Fruit fly (Drosophila melanogaster) whole organism, embryonic: ENCODE data around the gene Rim2.

Experiments
- Abd-B ChIP-seq: fragments of 200-800 bp; sonication (Bioruptor generic); optimal IDR thresholded peaks from 2 replicates; lab custom pipeline; 2018; ENCODE audit warnings: missing biosample characterization, mild to moderate bottlenecking, missing genetic modification characterization, moderate library complexity
- Bteb2 ChIP-seq: fragments of 200-800 bp; sonication (Bioruptor generic); optimal IDR thresholded peaks from 2 replicates; lab custom pipeline; 2016; ENCODE audit warnings: missing biosample characterization, missing genetic modification characterization
- CG10321 ChIP-seq: fragments of 200-800 bp; sonication (Bioruptor generic); IDR thresholded peaks from 2 replicates; pipeline ENCODE4 v1.3.6; 2022; ENCODE audit warnings: missing biosample characterization, missing genetic modification characterization
- CG10462 ChIP-seq: fragments of 200-800 bp; sonication (Bioruptor generic); optimal IDR thresholded peaks from 2 replicates; lab custom pipeline; 2016; ENCODE audit warnings: missing biosample characterization, missing genetic modification characterization
- CG11085 ChIP-seq: fragments of 200-800 bp; sonication (Bioruptor generic); IDR thresholded peaks from 2 replicates; pipeline ENCODE4 v1.3.6; 2022; ENCODE audit warnings: missing biosample characterization, missing genetic modification characterization
- CG11696 ChIP-seq: fragments of 200-800 bp; sonication (Bioruptor generic); IDR thresholded peaks from 2 replicates; pipeline ENCODE4 v1.3.6; 2022; ENCODE audit warnings: missing biosample characterization, missing genetic modification characterization
- CG11723 ChIP-seq: fragments of 200-800 bp; sonication (Bioruptor generic); optimal IDR thresholded peaks from 2 replicates; lab custom pipeline; 2017; ENCODE audit warnings: missing biosample characterization, mild to moderate bottlenecking, missing genetic modification characterization
- CG12155 ChIP-seq: fragments of 200-800 bp; sonication (Bioruptor generic); optimal IDR thresholded peaks from 3 replicates; lab custom pipeline; 2016; ENCODE audit warnings: missing biosample characterization, missing genetic modification characterization
- CG14014 ChIP-seq: fragments of 200-800 bp; sonication (Bioruptor generic); IDR thresholded peaks from 2 replicates; pipeline ENCODE4 v1.3.6; 2022; ENCODE audit warnings: missing biosample characterization, missing genetic modification characterization
- CG17568 ChIP-seq: fragments of 200-800 bp; sonication (Bioruptor generic); optimal IDR thresholded peaks from 2 replicates; lab custom pipeline; 2018; ENCODE audit warnings: missing biosample characterization, mild to moderate bottlenecking, missing genetic modification characterization, moderate library complexity
- CG18619 ChIP-seq: fragments of 200-800 bp; sonication (Bioruptor generic); optimal IDR thresholded peaks from 3 replicates; lab custom pipeline; 2017; ENCODE audit warnings: missing biosample characterization, mild to moderate bottlenecking, missing genetic modification characterization
- CG18764 ChIP-seq: fragments of 200-800 bp; sonication (Bioruptor generic); optimal IDR thresholded peaks from 3 replicates; lab custom pipeline; 2016; ENCODE audit warnings: missing biosample characterization, missing genetic modification characterization
- CG2199 ChIP-seq: fragments of 200-800 bp; sonication (Bioruptor generic); IDR thresholded peaks from 3 replicates; pipeline ENCODE4 v1.3.6; 2022; ENCODE audit warnings: missing biosample characterization, missing genetic modification characterization
- CG31441 ChIP-seq: fragments of 200-800 bp; sonication (Bioruptor generic); IDR thresholded peaks from 2 replicates; pipeline ENCODE4 v1.3.6; 2022; ENCODE audit warnings: missing biosample characterization, missing genetic modification characterization
- CG32772 ChIP-seq: fragments of 200-800 bp; sonication (Bioruptor generic); IDR thresholded peaks from 2 replicates; pipeline ENCODE4 v1.3.6; 2022; ENCODE audit warnings: missing biosample characterization, missing genetic modification characterization
- CG3407 ChIP-seq: fragments of 200-800 bp; sonication (Bioruptor generic); optimal IDR thresholded peaks from 2 replicates; lab custom pipeline; 2018; ENCODE audit warnings: missing biosample characterization, mild to moderate bottlenecking, missing genetic modification characterization
- CG42726 ChIP-seq: fragments of 200-800 bp; sonication (Bioruptor generic); IDR thresholded peaks from 2 replicates; pipeline ENCODE4 v1.3.6; 2022; ENCODE audit warnings: missing biosample characterization, missing genetic modification characterization; ENCODE audit not compliant: partially characterized antibody
- CG4404 ChIP-seq: fragments of 200-800 bp; sonication (Bioruptor generic); IDR thresholded peaks from 2 replicates; pipeline ENCODE4 v1.3.6; 2022; ENCODE audit warnings: missing biosample characterization, missing genetic modification characterization
- CG7928 ChIP-seq: fragments of 200-800 bp; sonication (Bioruptor generic); optimal IDR thresholded peaks from 2 replicates; lab custom pipeline; 2017; ENCODE audit warnings: missing biosample characterization, mild to moderate bottlenecking, missing genetic modification characterization
- CG8478 ChIP-seq: fragments of >200 bp; optimal IDR thresholded peaks from 2 replicates; lab custom pipeline; 2018
- CG9797 ChIP-seq: fragments of 200-800 bp; sonication (Bioruptor generic); optimal IDR thresholded peaks from 3 replicates; lab custom pipeline; 2018; ENCODE audit warnings: missing biosample characterization, mild to moderate bottlenecking, missing genetic modification characterization
- CG9876 ChIP-seq: fragments of 200-800 bp; sonication (Bioruptor generic); optimal IDR thresholded peaks from 2 replicates; lab custom pipeline; 2016; ENCODE audit warnings: missing biosample characterization, missing genetic modification characterization
- CG9932 ChIP-seq: fragments of 200-800 bp; sonication (Bioruptor generic); IDR thresholded peaks from 2 replicates; pipeline ENCODE4 v1.3.6; 2022; ENCODE audit warnings: missing biosample characterization, missing genetic modification characterization
- D19A ChIP-seq: fragments of 200-800 bp; optimal IDR thresholded peaks from 3 replicates; lab custom pipeline; 2019; ENCODE audit warnings: missing biosample characterization, mild to moderate bottlenecking, missing genetic modification characterization, moderate library complexity
- Dek ChIP-seq: fragments of 200-800 bp; sonication (Bioruptor generic); optimal IDR thresholded peaks from 3 replicates; lab custom pipeline; 2019; ENCODE audit warnings: missing biosample characterization, mild to moderate bottlenecking, missing genetic modification characterization, moderate library complexity
- Dip3 ChIP-seq: fragments of 200-800 bp; sonication (Bioruptor generic); optimal IDR thresholded peaks from 3 replicates; lab custom pipeline; 2016; ENCODE audit warnings: missing biosample characterization, missing genetic modification characterization
- ERR ChIP-seq: fragments of 200-800 bp; sonication (Bioruptor generic); optimal IDR thresholded peaks from 2 replicates; lab custom pipeline; 2016; ENCODE audit warnings: missing biosample characterization, missing genetic modification characterization
- Elba2 ChIP-seq: fragments of 200-800 bp; sonication (Bioruptor generic); optimal IDR thresholded peaks from 3 replicates; lab custom pipeline; 2016; ENCODE audit warnings: missing biosample characterization, missing genetic modification characterization
- HmgZ ChIP-seq: fragments of 200-800 bp; sonication (Bioruptor generic); optimal IDR thresholded peaks from 2 replicates; lab custom pipeline; 2018; ENCODE audit warnings: missing biosample characterization, mild to moderate bottlenecking, missing genetic modification characterization
- NK7.1 ChIP-seq: fragments of 200-800 bp; sonication (Bioruptor generic); optimal IDR thresholded peaks from 3 replicates; lab custom pipeline; 2016; ENCODE audit warnings: missing biosample characterization, missing genetic modification characterization
- Neu2 ChIP-seq: fragments of 200-800 bp; sonication (Bioruptor generic); optimal IDR thresholded peaks from 3 replicates; lab custom pipeline; 2016; ENCODE audit warnings: missing biosample characterization, missing genetic modification characterization, borderline replicate concordance
- Sry-β ChIP-seq: fragments of 200-800 bp; sonication (Bioruptor generic); optimal IDR thresholded peaks from 2 replicates; lab custom pipeline; 2018; ENCODE audit warnings: missing biosample characterization, mild to moderate bottlenecking, missing genetic modification characterization, moderate library complexity
- al ChIP-seq: fragments of 200-800 bp; sonication (Bioruptor generic); IDR thresholded peaks from 2 replicates; pipeline ENCODE4 v1.3.6; 2022; ENCODE audit warnings: missing biosample characterization, missing genetic modification characterization
- ase ChIP-seq: fragments of 200-800 bp; sonication (Bioruptor generic); IDR thresholded peaks from 3 replicates; pipeline ENCODE4 v1.3.6; 2022; ENCODE audit warnings: missing biosample characterization, missing genetic modification characterization
- bbx ChIP-seq: fragments of 200-800 bp; sonication (Bioruptor generic); IDR thresholded peaks from 2 replicates; pipeline ENCODE4 v1.3.6; 2022; ENCODE audit warnings: missing biosample characterization, missing genetic modification characterization; ENCODE audit not compliant: partially characterized antibody
- bcd ChIP-seq: fragments of 200-800 bp; sonication (Bioruptor generic); optimal IDR thresholded peaks from 2 replicates; lab custom pipeline; 2017; ENCODE audit warnings: missing biosample characterization, mild to moderate bottlenecking, missing genetic modification characterization
- bigmax ChIP-seq: fragments of 200-800 bp; sonication (Bioruptor generic); optimal IDR thresholded peaks from 2 replicates; lab custom pipeline; 2018; ENCODE audit warnings: missing biosample characterization, mild to moderate bottlenecking, missing genetic modification characterization
- chm ChIP-seq: fragments of 200-800 bp; sonication (Bioruptor generic); IDR thresholded peaks from 2 replicates; pipeline ENCODE4 v1.3.6; 2022; ENCODE audit warnings: missing biosample characterization, missing genetic modification characterization
- corto ChIP-seq: fragments of 200-800 bp; sonication (Bioruptor generic); optimal IDR thresholded peaks from 2 replicates; lab custom pipeline; 2016; ENCODE audit warnings: missing biosample characterization, mild to moderate bottlenecking, missing genetic modification characterization, moderate library complexity
- cwo ChIP-seq: fragments of 200-800 bp; sonication (Bioruptor generic); optimal IDR thresholded peaks from 3 replicates; lab custom pipeline; 2017; ENCODE audit warnings: missing biosample characterization, missing genetic modification characterization, mild to moderate bottlenecking, moderate library complexity, missing genetic modification reagents
- dm ChIP-seq: fragments of 200-800 bp; sonication (Bioruptor generic); optimal IDR thresholded peaks from 3 replicates; lab custom pipeline; 2016; ENCODE audit warnings: missing biosample characterization, missing genetic modification characterization
- gcm2 ChIP-seq: fragments of 200-800 bp; sonication (Bioruptor generic); optimal IDR thresholded peaks from 2 replicates; lab custom pipeline; 2016; ENCODE audit warnings: missing biosample characterization, missing genetic modification characterization
- hb ChIP-seq: fragments of 200-800 bp; sonication (Bioruptor generic); IDR thresholded peaks from 3 replicates; pipeline ENCODE4 v1.3.6; 2022; ENCODE audit warnings: missing biosample characterization, missing genetic modification characterization; ENCODE audit not compliant: partially characterized antibody
- nerfin-1 ChIP-seq: fragments of 200-800 bp; sonication (Bioruptor generic); optimal IDR thresholded peaks from 3 replicates; lab custom pipeline; 2019; ENCODE audit warnings: missing biosample characterization, mild to moderate bottlenecking, missing genetic modification characterization, moderate library complexity
- p53 ChIP-seq: fragments of 200-800 bp; sonication (Bioruptor generic); optimal IDR thresholded peaks from 2 replicates; lab custom pipeline; 2016; ENCODE audit warnings: missing biosample characterization, missing genetic modification characterization
- pnt ChIP-seq: fragments of 200-800 bp; sonication (Bioruptor generic); optimal IDR thresholded peaks from 3 replicates; lab custom pipeline; 2016; ENCODE audit warnings: missing biosample characterization, missing genetic modification characterization
- scrt ChIP-seq: fragments of 200-800 bp; sonication (Bioruptor generic); optimal IDR thresholded peaks from 2 replicates; lab custom pipeline; 2018; ENCODE audit warnings: missing biosample characterization, mild to moderate bottlenecking, missing genetic modification characterization, moderate library complexity
- tll ChIP-seq, 2 experiments: fragments of 200-800 bp in 1 of 2; fragments of >200 bp in 1 of 2; sonication (Bioruptor generic) in 1 of 2; optimal IDR thresholded peaks; 2 replicates each; lab custom pipeline; 2017 to 2019; ENCODE audit warnings: missing biosample characterization in 2 of 2, missing genetic modification characterization in 2 of 2, mild to moderate bottlenecking in 1 of 2, moderate library complexity in 1 of 2
- usp ChIP-seq: fragments of >200 bp; optimal IDR thresholded peaks from 2 replicates; lab custom pipeline; 2017; ENCODE audit warnings: missing biosample characterization, missing genetic modification characterization
- vnd ChIP-seq: fragments of 200-800 bp; sonication (Bioruptor generic); IDR thresholded peaks from 3 replicates; pipeline ENCODE4 v1.3.6; 2022; ENCODE audit warnings: missing biosample characterization, missing genetic modification characterization; ENCODE audit not compliant: partially characterized antibody
- wdn ChIP-seq: fragments of 200-800 bp; sonication (Bioruptor generic); IDR thresholded peaks from 2 replicates; pipeline ENCODE4 v1.3.6; 2022; ENCODE audit warnings: missing biosample characterization, missing genetic modification characterization

The Rim2 gene

dm6 chr2L:1715699-1716333 is 8.4 kb downstream of the Rim2 start, which contains the start of gene frtz (continued):
- TF ChIP-seq CG17568 (GFP tag; lab: Kevin White, UChicago), result no peak
- no peak for TF ChIP-seq CG32772
- no peak for TF ChIP-seq Neu2 (GFP tag; lab: Kevin White, UChicago)
- peak; percentile 15; the same call in 1 of the 2 replicates for TF ChIP-seq chm (GFP tag; lab: Robert Waterston, UW)
- TF ChIP-seq wdn (GFP tag; lab: Robert Waterston, UW), result 0 out of 2 replicates have a peak, but pooled peaks have one; percentile 9
- no peak for TF ChIP-seq p53
- no peak for TF ChIP-seq Sry-β (GFP tag; lab: Kevin White, UChicago)
- TF ChIP-seq ase (GFP tag; lab: Robert Waterston, UW), result no peak
- no peak for TF ChIP-seq CG11696 (GFP tag; lab: Robert Waterston, UW)
- no peak for TF ChIP-seq bigmax (GFP tag; lab: Kevin White, UChicago)
- TF ChIP-seq dm (GFP tag; lab: Kevin White, UChicago), result peak; percentile 10
- no peak for TF ChIP-seq CG18619 (GFP tag; lab: Kevin White, UChicago)
- no peak for TF ChIP-seq CG10321
- TF ChIP-seq cwo, result no peak
- no peak for TF ChIP-seq Abd-B
- TF ChIP-seq ERR, result no peak
- peak; percentile 71 for TF ChIP-seq CG9932 (GFP tag; lab: Robert Waterston, UW)
- TF ChIP-seq usp, result no peak
- TF ChIP-seq gcm2, result no peak
- TF ChIP-seq bbx, result peak; percentile 81
- TF ChIP-seq pnt, result no peak
- no peak for TF ChIP-seq corto (GFP tag; lab: Kevin White, UChicago)
- TF ChIP-seq nerfin-1 (tag; lab: Kevin White, UChicago), result no peak
- TF ChIP-seq Dek (tag; lab: Kevin White, UChicago), result peak; percentile 33
- TF ChIP-seq CG14014, result 0 out of 2 replicates have a peak, but pooled peaks have one; percentile 5
- TF ChIP-seq CG9797, result peak; percentile 55
- no peak for TF ChIP-seq NK7.1
- TF ChIP-seq CG42726, result peak; percentile 82
- no peak for TF ChIP-seq Bteb2
- TF ChIP-seq CG12155 (GFP tag; lab: Kevin White, UChicago), result peak; percentile 29
- TF ChIP-seq CG11723 (GFP tag; lab: Kevin White, UChicago), result no peak
- TF ChIP-seq CG31441 (GFP tag; lab: Robert Waterston, UW), result no peak; the same call in 1 of the 2 replicates
- peak; percentile 33 for TF ChIP-seq Dip3 (GFP tag; lab: Kevin White, UChicago)
- no peak for TF ChIP-seq CG7928
- TF ChIP-seq CG8478, result no peak
- no peak for TF ChIP-seq CG9876 (GFP tag; lab: Kevin White, UChicago)
- no peak for TF ChIP-seq Elba2 (GFP tag; lab: Kevin White, UChicago)
- no peak for TF ChIP-seq tll (GFP tag; optimal IDR thresholded peaks at IDR 0.05; lab: Kevin White, UChicago)
- TF ChIP-seq D19A (tag; lab: Kevin White, UChicago), result no peak
- no peak for TF ChIP-seq CG10462
- TF ChIP-seq CG4404 (GFP tag; lab: Robert Waterston, UW), result no peak
- TF ChIP-seq al (GFP tag; lab: Robert Waterston, UW), result no peak
- no peak for TF ChIP-seq CG2199
- TF ChIP-seq hb (GFP tag; lab: Robert Waterston, UW), result peak; percentile 66
- peak; percentile 60 for TF ChIP-seq HmgZ (tag; lab: Kevin White, UChicago)
- no peak for TF ChIP-seq CG11085 (GFP tag; lab: Robert Waterston, UW)
- peak; percentile 71 for TF ChIP-seq scrt (GFP tag; lab: Kevin White, UChicago)
- no peak for TF ChIP-seq CG18764 (GFP tag; lab: Kevin White, UChicago)
- TF ChIP-seq vnd (GFP tag; lab: Robert Waterston, UW), result peak; percentile 68
- TF ChIP-seq bcd, result peak; percentile 21
- no peak for TF ChIP-seq CG3407 (GFP tag; lab: Kevin White, UChicago)
